Fruit fly (Drosophila melanogaster) whole organism, embryonic: ENCODE data around the gene stg1.

Experiments used
- CG10366 ChIP-seq: fragments of 200-800 bp; sonication (Bioruptor generic); IDR thresholded peaks from 2 replicates; pipeline ENCODE4 v1.3.6; 2022; ENCODE audit warnings: missing biosample characterization, missing genetic modification characterization
- CG10462 ChIP-seq: fragments of 200-800 bp; sonication (Bioruptor generic); optimal IDR thresholded peaks from 2 replicates; lab custom pipeline; 2016; ENCODE audit warnings: missing biosample characterization, missing genetic modification characterization
- CG11085 ChIP-seq: fragments of 200-800 bp; sonication (Bioruptor generic); IDR thresholded peaks from 2 replicates; pipeline ENCODE4 v1.3.6; 2022; ENCODE audit warnings: missing biosample characterization, missing genetic modification characterization
- CG13287 ChIP-seq: fragments of 200-800 bp; sonication (Bioruptor generic); IDR thresholded peaks from 2 replicates; pipeline ENCODE4 v1.3.6; 2022; ENCODE audit warnings: missing biosample characterization, missing genetic modification characterization; ENCODE audit not compliant: partially characterized antibody
- CG17802 ChIP-seq: fragments of 200-800 bp; sonication (Bioruptor generic); optimal IDR thresholded peaks from 2 replicates; lab custom pipeline; 2018; ENCODE audit warnings: missing biosample characterization, mild to moderate bottlenecking, missing genetic modification characterization, moderate library complexity
- CG18262 ChIP-seq: fragments of 200-800 bp; optimal IDR thresholded peaks from 3 replicates; lab custom pipeline; 2019; ENCODE audit warnings: missing biosample characterization, mild to moderate bottlenecking, missing genetic modification characterization, moderate library complexity
- CG18476 ChIP-seq: fragments of 200-800 bp; sonication (Bioruptor generic); optimal IDR thresholded peaks from 2 replicates; lab custom pipeline; 2016; ENCODE audit warnings: missing biosample characterization, mild to moderate bottlenecking, missing genetic modification characterization
- CG30403 ChIP-seq: fragments of 200-800 bp; sonication (Bioruptor generic); optimal IDR thresholded peaks from 3 replicates; lab custom pipeline; 2016; ENCODE audit warnings: missing biosample characterization, missing genetic modification characterization
- CG31388 ChIP-seq: fragments of 200-800 bp; sonication (Bioruptor generic); optimal IDR thresholded peaks from 2 replicates; lab custom pipeline; 2016; ENCODE audit warnings: missing biosample characterization, missing genetic modification characterization
- CG4707 ChIP-seq: fragments of 200-800 bp; sonication (Bioruptor generic); optimal IDR thresholded peaks from 2 replicates; lab custom pipeline; 2018; ENCODE audit warnings: missing biosample characterization, mild to moderate bottlenecking, missing genetic modification characterization, moderate library complexity
- CG4820 ChIP-seq: fragments of 200-800 bp; sonication (Bioruptor generic); optimal IDR thresholded peaks from 3 replicates; lab custom pipeline; 2016; ENCODE audit warnings: missing biosample characterization, missing genetic modification characterization
- CG6813 ChIP-seq: fragments of 200-800 bp; sonication (Bioruptor generic); optimal IDR thresholded peaks from 2 replicates; lab custom pipeline; 2017; ENCODE audit warnings: missing biosample characterization, missing genetic modification characterization, mild to moderate bottlenecking, moderate library complexity, missing genetic modification reagents
- CG7963 ChIP-seq: fragments of 200-800 bp; sonication (Bioruptor generic); IDR thresholded peaks from 3 replicates; pipeline ENCODE4 v1.3.6; 2022; ENCODE audit warnings: missing biosample characterization, missing genetic modification characterization; ENCODE audit not compliant: partially characterized antibody
- CG8388 ChIP-seq: fragments of 200-800 bp; sonication (Bioruptor generic); optimal IDR thresholded peaks from 2 replicates; lab custom pipeline; 2019; ENCODE audit warnings: missing biosample characterization, mild to moderate bottlenecking, missing genetic modification characterization, moderate library complexity
- Camta ChIP-seq: fragments of 200-800 bp; sonication (Bioruptor generic); optimal IDR thresholded peaks from 2 replicates; lab custom pipeline; 2016; ENCODE audit warnings: missing biosample characterization, missing genetic modification characterization
- Dad ChIP-seq: fragments of 200-800 bp; sonication (Bioruptor generic); optimal IDR thresholded peaks from 3 replicates; lab custom pipeline; 2016; ENCODE audit warnings: missing biosample characterization, missing genetic modification characterization
- Deaf1 ChIP-seq: fragments of 200-800 bp; optimal IDR thresholded peaks from 3 replicates; lab custom pipeline; 2019; ENCODE audit warnings: missing biosample characterization, mild to moderate bottlenecking, missing genetic modification characterization, moderate library complexity
- Doc2 ChIP-seq: fragments of 200-800 bp; sonication (Bioruptor generic); IDR thresholded peaks from 2 replicates; pipeline ENCODE4 v1.3.6; 2022; ENCODE audit warnings: missing biosample characterization, missing genetic modification characterization
- E2f2 ChIP-seq: fragments of 200-800 bp; sonication (Bioruptor generic); IDR thresholded peaks from 2 replicates; pipeline ENCODE4 v1.3.6; 2022; ENCODE audit warnings: missing biosample characterization, missing genetic modification characterization
- HHEX ChIP-seq: fragments of 200-800 bp; sonication (Bioruptor generic); optimal IDR thresholded peaks from 3 replicates; lab custom pipeline; 2017; ENCODE audit warnings: missing biosample characterization, mild to moderate bottlenecking, missing genetic modification characterization, missing genetic modification reagents
- HLH3B ChIP-seq: fragments of 200-800 bp; sonication (Bioruptor generic); IDR thresholded peaks from 2 replicates; pipeline ENCODE4 v1.3.6; 2022; ENCODE audit warnings: missing biosample characterization, missing genetic modification characterization
- Lim3 ChIP-seq: fragments of 200-800 bp; sonication (Bioruptor generic); IDR thresholded peaks from 2 replicates; pipeline ENCODE4 v1.3.6; 2022; ENCODE audit warnings: missing biosample characterization, missing genetic modification characterization
- PHDP ChIP-seq: fragments of 200-800 bp; sonication (Bioruptor generic); optimal IDR thresholded peaks from 3 replicates; lab custom pipeline; 2018; ENCODE audit warnings: missing biosample characterization, mild to moderate bottlenecking, missing genetic modification characterization, moderate library complexity
- Rfx ChIP-seq: fragments of 200-800 bp; sonication (Bioruptor generic); IDR thresholded peaks from 2 replicates; pipeline ENCODE4 v1.3.6; 2022; ENCODE audit warnings: missing biosample characterization, missing genetic modification characterization
- Stat92E ChIP-seq, 3 experiments: fragments of >200 bp in 2 of 3; fragments of 200-800 bp in 1 of 3; sonication (Bioruptor generic) in 1 of 3; optimal IDR thresholded peaks; 2 replicates each; lab custom pipeline; 2017 to 2019; ENCODE audit warnings: missing biosample characterization in 3 of 3, missing genetic modification characterization in 3 of 3, mild to moderate bottlenecking in 1 of 3, moderate library complexity in 1 of 3
- ac ChIP-seq: fragments of 200-800 bp; sonication (Bioruptor generic); optimal IDR thresholded peaks from 3 replicates; lab custom pipeline; 2017; ENCODE audit warnings: missing biosample characterization, mild to moderate bottlenecking, missing genetic modification characterization
- amos ChIP-seq: fragments of 200-800 bp; sonication (Bioruptor generic); IDR thresholded peaks from 2 replicates; pipeline ENCODE4 v1.3.6; 2022; ENCODE audit warnings: missing biosample characterization, missing genetic modification characterization; ENCODE audit not compliant: partially characterized antibody
- az2 ChIP-seq: fragments of 200-800 bp; sonication (Bioruptor generic); optimal IDR thresholded peaks from 3 replicates; lab custom pipeline; 2016; ENCODE audit warnings: missing biosample characterization, missing genetic modification characterization
- cad ChIP-seq: fragments of >200 bp; optimal IDR thresholded peaks from 2 replicates; lab custom pipeline; 2017; ENCODE audit warnings: missing biosample characterization, missing genetic modification characterization
- chn ChIP-seq: fragments of 200-800 bp; sonication (Bioruptor generic); optimal IDR thresholded peaks from 2 replicates; lab custom pipeline; 2016; ENCODE audit warnings: missing biosample characterization, missing genetic modification characterization
- crol ChIP-seq: fragments of 200-800 bp; sonication (Bioruptor generic); IDR thresholded peaks from 2 replicates; pipeline ENCODE4 v1.3.6; 2022; ENCODE audit warnings: missing biosample characterization, missing genetic modification characterization
- exex ChIP-seq: fragments of 200-800 bp; sonication (Bioruptor generic); optimal IDR thresholded peaks from 4 replicates; lab custom pipeline; 2018; ENCODE audit warnings: missing biosample characterization, mild to moderate bottlenecking, missing genetic modification characterization, moderate library complexity
- gce ChIP-seq: fragments of 200-800 bp; sonication (Bioruptor generic); IDR thresholded peaks from 3 replicates; pipeline ENCODE4 v1.3.6; 2022; ENCODE audit warnings: missing biosample characterization, missing genetic modification characterization
- gcm2 ChIP-seq: fragments of 200-800 bp; sonication (Bioruptor generic); optimal IDR thresholded peaks from 2 replicates; lab custom pipeline; 2016; ENCODE audit warnings: missing biosample characterization, missing genetic modification characterization
- ken ChIP-seq: fragments of 200-800 bp; sonication (Bioruptor generic); IDR thresholded peaks from 3 replicates; pipeline ENCODE4 v1.3.6; 2022; ENCODE audit warnings: missing biosample characterization, missing genetic modification characterization
- lmd ChIP-seq: fragments of 200-800 bp; sonication (Bioruptor generic); IDR thresholded peaks from 2 replicates; pipeline ENCODE4 v1.3.6; 2022; ENCODE audit warnings: missing biosample characterization, missing genetic modification characterization
- maf-S ChIP-seq: fragments of 200-800 bp; sonication (Bioruptor generic); optimal IDR thresholded peaks from 2 replicates; lab custom pipeline; 2016; ENCODE audit warnings: missing biosample characterization, missing genetic modification characterization
- odd ChIP-seq: fragments of 200-800 bp; sonication (Bioruptor generic); optimal IDR thresholded peaks from 2 replicates; lab custom pipeline; 2017; ENCODE audit warnings: missing biosample characterization, mild to moderate bottlenecking, missing genetic modification characterization
- onecut ChIP-seq: fragments of 200-800 bp; sonication (Bioruptor generic); IDR thresholded peaks from 2 replicates; pipeline ENCODE4 v1.3.6; 2022; ENCODE audit warnings: missing biosample characterization, missing genetic modification characterization
- pb ChIP-seq: fragments of 200-800 bp; sonication (Bioruptor generic); optimal IDR thresholded peaks from 3 replicates; lab custom pipeline; 2016; ENCODE audit warnings: missing biosample characterization, missing genetic modification characterization
- pros ChIP-seq: fragments of 200-800 bp; sonication (Bioruptor generic); optimal IDR thresholded peaks from 3 replicates; lab custom pipeline; 2019; ENCODE audit warnings: missing biosample characterization, mild to moderate bottlenecking, missing genetic modification characterization, moderate library complexity
- psq ChIP-seq: fragments of 200-800 bp; sonication (Bioruptor generic); optimal IDR thresholded peaks from 2 replicates; lab custom pipeline; 2017; ENCODE audit warnings: missing biosample characterization, missing genetic modification characterization
- row ChIP-seq: fragments of 200-800 bp; sonication (Bioruptor generic); IDR thresholded peaks from 3 replicates; pipeline ENCODE4 v1.3.6; 2022; ENCODE audit warnings: missing biosample characterization, missing genetic modification characterization
- scrt ChIP-seq: fragments of 200-800 bp; sonication (Bioruptor generic); optimal IDR thresholded peaks from 2 replicates; lab custom pipeline; 2018; ENCODE audit warnings: missing biosample characterization, mild to moderate bottlenecking, missing genetic modification characterization, moderate library complexity
- sd ChIP-seq: fragments of 200-800 bp; sonication (Bioruptor generic); optimal IDR thresholded peaks from 3 replicates; lab custom pipeline; 2018; ENCODE audit warnings: missing biosample characterization, mild to moderate bottlenecking, missing genetic modification characterization, moderate library complexity
- sens-2 ChIP-seq: fragments of 200-800 bp; sonication (Bioruptor generic); IDR thresholded peaks from 2 replicates; pipeline ENCODE4 v1.3.6; 2022; ENCODE audit warnings: missing biosample characterization, missing genetic modification characterization
- sisA ChIP-seq: fragments of 200-800 bp; sonication (Bioruptor generic); IDR thresholded peaks from 2 replicates; pipeline ENCODE4 v1.3.6; 2022; ENCODE audit warnings: missing biosample characterization, missing genetic modification characterization
- sr ChIP-seq: fragments of 200-800 bp; sonication (Bioruptor generic); IDR thresholded peaks from 3 replicates; pipeline ENCODE4 v1.3.6; 2022; ENCODE audit warnings: missing biosample characterization, missing genetic modification characterization
- vnd ChIP-seq: fragments of 200-800 bp; sonication (Bioruptor generic); IDR thresholded peaks from 3 replicates; pipeline ENCODE4 v1.3.6; 2022; ENCODE audit warnings: missing biosample characterization, missing genetic modification characterization; ENCODE audit not compliant: partially characterized antibody

The stg1 gene

DNA sequence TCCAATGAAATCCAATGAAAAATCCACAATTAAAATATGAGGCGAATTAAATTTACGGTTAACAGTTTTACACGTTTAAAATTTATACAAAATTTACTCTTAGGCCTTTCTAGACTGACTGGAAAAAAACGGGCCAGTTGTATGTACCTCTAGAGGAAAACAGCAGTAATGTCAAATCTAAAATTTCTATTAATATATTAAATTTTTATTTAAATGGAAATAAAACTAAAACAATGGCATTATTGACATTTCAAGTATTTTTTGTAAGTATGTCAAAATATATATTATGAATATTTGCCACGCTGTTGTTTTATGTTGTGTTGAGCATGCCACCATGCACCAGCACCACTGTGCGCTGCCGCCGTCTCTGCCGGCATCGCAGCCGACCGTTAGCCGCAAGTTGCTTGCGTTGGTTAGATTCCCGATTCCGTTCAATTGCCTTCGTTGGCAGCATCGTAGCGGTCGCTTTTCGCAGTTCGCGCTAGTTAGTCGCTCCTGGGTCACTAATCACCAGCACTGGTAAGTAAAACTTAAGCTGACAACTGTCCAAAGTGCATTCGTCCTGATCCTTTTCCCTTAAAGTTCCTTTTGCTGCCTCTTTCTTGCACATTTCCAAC lies 48.7 kb upstream of the stg1 start, which contains the start of gene Cbs (continued):
- no peak for TF ChIP-seq Camta (GFP tag; lab: Kevin White, UChicago)
- TF ChIP-seq row (GFP tag; lab: Robert Waterston, UW) = peak; percentile 86
- TF ChIP-seq CG4820 = peak; percentile 50
- no peak for TF ChIP-seq Doc2
- no peak for TF ChIP-seq maf-S (GFP tag; lab: Kevin White, UChicago)
- peak; percentile 73 for TF ChIP-seq CG18262
- TF ChIP-seq onecut (GFP tag; lab: Robert Waterston, UW) = peak; percentile 8
- 0 out of 2 replicates have a peak, but pooled peaks have one; percentile 40 for TF ChIP-seq CG11085 (GFP tag; lab: Robert Waterston, UW)
- TF ChIP-seq cad (GFP tag; lab: Kevin White, UChicago) = no peak
- TF ChIP-seq sr (GFP tag; lab: Robert Waterston, UW) = peak; percentile 19; the same call in 1 of the 3 replicates
- TF ChIP-seq pb (GFP tag; lab: Kevin White, UChicago) = no peak
- no peak for TF ChIP-seq CG31388 (GFP tag; lab: Kevin White, UChicago)
- no peak; the same call in 1 of the 2 replicates for TF ChIP-seq amos (GFP tag; lab: Robert Waterston, UW)
- TF ChIP-seq CG4707 (GFP tag; lab: Kevin White, UChicago) = peak; percentile 69
- 0 out of 3 replicates have a peak, but pooled peaks have one; percentile 29 for TF ChIP-seq gce
- peak; percentile 1 for TF ChIP-seq CG18476
- TF ChIP-seq CG8388 (GFP tag; lab: Kevin White, UChicago) = peak; percentile 34
- TF ChIP-seq vnd = no peak
- no peak for TF ChIP-seq exex (tag; lab: Kevin White, UChicago)
- 0 out of 2 replicates have a peak, but pooled peaks have one; percentile 12 for TF ChIP-seq sens-2 (GFP tag; lab: Robert Waterston, UW)
- TF ChIP-seq Deaf1 (tag; lab: Kevin White, UChicago) = peak; percentile 88
- TF ChIP-seq CG13287 = peak; percentile 13; the same call in 1 of the 2 replicates
- no peak for TF ChIP-seq pros (GFP tag; lab: Kevin White, UChicago)
- peak; percentile 53 for TF ChIP-seq CG30403
- TF ChIP-seq az2 (GFP tag; lab: Kevin White, UChicago) = peak; percentile 56
- no peak for TF ChIP-seq Lim3
- TF ChIP-seq odd = peak; percentile 63
- 0 out of 2 replicates have a peak, but pooled peaks have one; percentile 34 for TF ChIP-seq E2f2 (GFP tag; lab: Robert Waterston, UW)
- peak; percentile 64 for TF ChIP-seq CG10366 (GFP tag; lab: Robert Waterston, UW)
- no peak for TF ChIP-seq CG17802 (tag; lab: Kevin White, UChicago)
- peak; percentile 15 for TF ChIP-seq psq (GFP tag; lab: Kevin White, UChicago)
- TF ChIP-seq CG10462 (GFP tag; lab: Kevin White, UChicago) = peak; percentile 27
- no peak for TF ChIP-seq crol (GFP tag; lab: Robert Waterston, UW)
- peak; percentile 86 for TF ChIP-seq Rfx (GFP tag; lab: Robert Waterston, UW)
- TF ChIP-seq Dad = no peak
- TF ChIP-seq HHEX (GFP tag; lab: Kevin White, UChicago) = peak; percentile 14
- TF ChIP-seq HLH3B = peak; percentile 54
- TF ChIP-seq Stat92E (GFP tag; optimal IDR thresholded peaks at IDR 0.05; lab: Kevin White, UChicago) = no peak
- peak; percentile 73 for TF ChIP-seq lmd (GFP tag; lab: Robert Waterston, UW)
- peak; percentile 62 for TF ChIP-seq CG6813 (GFP tag; lab: Kevin White, UChicago)
- no peak for TF ChIP-seq gcm2
- TF ChIP-seq CG7963 (GFP tag; lab: Robert Waterston, UW) = no peak
- TF ChIP-seq ken (GFP tag; lab: Robert Waterston, UW) = peak; percentile 70; the same call in 2 of the 3 replicates
- TF ChIP-seq PHDP (tag; lab: Kevin White, UChicago) = peak; percentile 54
- TF ChIP-seq chn (GFP tag; lab: Kevin White, UChicago) = peak; percentile 44
- peak; percentile 51 for TF ChIP-seq scrt (GFP tag; lab: Kevin White, UChicago)
- TF ChIP-seq ac (GFP tag; lab: Kevin White, UChicago) = no peak
- no peak for TF ChIP-seq sd (tag; lab: Kevin White, UChicago)
- TF ChIP-seq sisA (GFP tag; lab: Robert Waterston, UW) = peak; percentile 67
